Worm (Caenorhabditis elegans) whole organism, L3 larva: ENCODE results near the gene R04D3.4.

Source experiments
- R02D3.7 ChIP-seq: fragments of 150-350 bp; optimal IDR thresholded peaks from 2 replicates; lab custom pipeline; 2014; ENCODE audit warnings: missing biosample characterization, missing genetic modification characterization
- ZK546.5 ChIP-seq: sonication (generic microtip); optimal IDR thresholded peaks from 2 replicates; lab custom pipeline; 2017; ENCODE audit warnings: missing biosample characterization, missing genetic modification characterization
- aly-2 ChIP-seq: fragments of 150-350 bp; optimal IDR thresholded peaks from 2 replicates; lab custom pipeline; 2014; ENCODE audit warnings: missing biosample characterization, missing genetic modification characterization
- ceh-16 ChIP-seq: sonication (generic microtip); optimal IDR thresholded peaks from 2 replicates; lab custom pipeline; 2017; ENCODE audit warnings: missing biosample characterization, missing genetic modification characterization
- ceh-82 ChIP-seq: fragments of 150-350 bp; optimal IDR thresholded peaks from 2 replicates; lab custom pipeline; 2014; ENCODE audit warnings: missing biosample characterization, missing genetic modification characterization
- ceh-9 ChIP-seq: sonication (generic microtip); optimal IDR thresholded peaks from 2 replicates; lab custom pipeline; 2018; ENCODE audit warnings: missing biosample characterization, missing genetic modification characterization
- daf-12 ChIP-seq: fragments of 150-350 bp; optimal IDR thresholded peaks from 2 replicates; lab custom pipeline; 2014; ENCODE audit warnings: missing biosample characterization, missing genetic modification reagents, missing genetic modification characterization
- egl-5 ChIP-seq: fragments of 150-350 bp; optimal IDR thresholded peaks from 2 replicates; lab custom pipeline; 2017; ENCODE audit warnings: missing biosample characterization, missing genetic modification reagents, missing genetic modification characterization, inconsistent platforms
- elt-1 ChIP-seq: fragments of 150-350 bp; optimal IDR thresholded peaks from 2 replicates; lab custom pipeline; 2014; ENCODE audit warnings: missing biosample characterization, missing genetic modification characterization
- elt-2 ChIP-seq: sonication (generic microtip); optimal IDR thresholded peaks from 2 replicates; lab custom pipeline; 2016; ENCODE audit warnings: missing genetic modification reagents, mild to moderate bottlenecking, missing genetic modification characterization, missing compliant biosample characterization
- eor-1 ChIP-seq, 2 experiments: fragments of 150-350 bp; optimal IDR thresholded peaks; 2 replicates each; lab custom pipeline; 2014 to 2018; ENCODE audit warnings: missing biosample characterization in 2 of 2, missing genetic modification characterization in 2 of 2
- fkh-10 ChIP-seq: sonication (generic microtip); optimal IDR thresholded peaks from 2 replicates; lab custom pipeline; 2017; ENCODE audit warnings: missing biosample characterization, missing genetic modification reagents, missing genetic modification characterization
- fkh-2 ChIP-seq: fragments of 150-350 bp; optimal IDR thresholded peaks from 2 replicates; lab custom pipeline; 2014; ENCODE audit warnings: missing biosample characterization, missing genetic modification reagents, missing genetic modification characterization
- fos-1 ChIP-seq: fragments of 150-350 bp; optimal IDR thresholded peaks from 2 replicates; lab custom pipeline; 2014; ENCODE audit warnings: missing biosample characterization, missing genetic modification characterization
- jun-1 ChIP-seq: fragments of 150-350 bp; optimal IDR thresholded peaks from 2 replicates; lab custom pipeline; 2014; ENCODE audit warnings: missing biosample characterization, missing genetic modification reagents, missing genetic modification characterization
- lin-15B ChIP-seq: fragments of 150-350 bp; optimal IDR thresholded peaks from 2 replicates; lab custom pipeline; 2014; ENCODE audit warnings: missing biosample characterization, missing genetic modification characterization
- lsy-12 ChIP-seq: sonication (generic microtip); optimal IDR thresholded peaks from 2 replicates; lab custom pipeline; 2016; ENCODE audit warnings: mild to moderate bottlenecking, missing genetic modification characterization, missing compliant biosample characterization
- nfya-1 ChIP-seq: sonication (generic microtip); optimal IDR thresholded peaks from 2 replicates; lab custom pipeline; 2017; ENCODE audit warnings: missing genetic modification characterization, mild to moderate bottlenecking, missing compliant biosample characterization, antibody characterized with exemption, moderate library complexity; ENCODE audit not compliant: insufficient read depth
- nhr-11 ChIP-seq: fragments of 150-350 bp; optimal IDR thresholded peaks from 2 replicates; lab custom pipeline; 2014; ENCODE audit warnings: missing biosample characterization, missing genetic modification characterization
- nhr-12 ChIP-seq: fragments of 150-350 bp; optimal IDR thresholded peaks from 2 replicates; lab custom pipeline; 2014; ENCODE audit warnings: missing biosample characterization, missing genetic modification characterization
- nhr-23 ChIP-seq: fragments of 150-350 bp; optimal IDR thresholded peaks from 2 replicates; lab custom pipeline; 2014; ENCODE audit warnings: missing biosample characterization, missing genetic modification reagents, missing genetic modification characterization
- nhr-25 ChIP-seq: sonication (generic microtip); optimal IDR thresholded peaks from 2 replicates; lab custom pipeline; 2017; ENCODE audit warnings: missing biosample characterization, missing genetic modification characterization
- nhr-28 ChIP-seq: fragments of 150-350 bp; optimal IDR thresholded peaks from 2 replicates; lab custom pipeline; 2014; ENCODE audit warnings: missing biosample characterization, missing genetic modification characterization
- nhr-43 ChIP-seq: sonication (generic microtip); optimal IDR thresholded peaks from 2 replicates; lab custom pipeline; 2016; ENCODE audit warnings: mild to moderate bottlenecking, missing genetic modification characterization, missing compliant biosample characterization; ENCODE audit not compliant: poor library complexity, severe bottlenecking
- nhr-67 ChIP-seq: fragments of 150-350 bp; optimal IDR thresholded peaks from 2 replicates; lab custom pipeline; 2014; ENCODE audit warnings: missing biosample characterization, missing genetic modification characterization
- nhr-76 ChIP-seq: fragments of 150-350 bp; sonication (generic microtip); optimal IDR thresholded peaks from 5 replicates; lab custom pipeline; 2014; ENCODE audit warnings: missing biosample characterization, missing genetic modification characterization
- pha-4 ChIP-seq: fragments of 150-350 bp; optimal IDR thresholded peaks from 2 replicates; lab custom pipeline; 2014; ENCODE audit warnings: missing biosample characterization, missing genetic modification reagents, missing genetic modification characterization
- sea-2 ChIP-seq: fragments of 150-350 bp; sonication (generic microtip); optimal IDR thresholded peaks from 4 replicates; lab custom pipeline; 2014; ENCODE audit warnings: missing biosample characterization, missing genetic modification reagents, missing genetic modification characterization
- skn-1 ChIP-seq: fragments of 150-350 bp; optimal IDR thresholded peaks from 2 replicates; lab custom pipeline; 2014; ENCODE audit warnings: missing biosample characterization, missing genetic modification characterization
- snpc-4 ChIP-seq: fragments of 150-350 bp; optimal IDR thresholded peaks from 2 replicates; lab custom pipeline; 2014; ENCODE audit warnings: missing biosample characterization, missing genetic modification characterization
- zag-1 ChIP-seq: fragments of 150-350 bp; optimal IDR thresholded peaks from 2 replicates; lab custom pipeline; 2014; ENCODE audit warnings: missing biosample characterization, missing genetic modification characterization
- ztf-11 ChIP-seq: fragments of 150-350 bp; optimal IDR thresholded peaks from 2 replicates; lab custom pipeline; 2014; ENCODE audit warnings: missing biosample characterization, missing genetic modification characterization
- ztf-4 ChIP-seq: fragments of 150-350 bp; optimal IDR thresholded peaks from 2 replicates; lab custom pipeline; 2014; ENCODE audit warnings: missing biosample characterization, missing genetic modification characterization

Gene R04D3.4

DNA sequence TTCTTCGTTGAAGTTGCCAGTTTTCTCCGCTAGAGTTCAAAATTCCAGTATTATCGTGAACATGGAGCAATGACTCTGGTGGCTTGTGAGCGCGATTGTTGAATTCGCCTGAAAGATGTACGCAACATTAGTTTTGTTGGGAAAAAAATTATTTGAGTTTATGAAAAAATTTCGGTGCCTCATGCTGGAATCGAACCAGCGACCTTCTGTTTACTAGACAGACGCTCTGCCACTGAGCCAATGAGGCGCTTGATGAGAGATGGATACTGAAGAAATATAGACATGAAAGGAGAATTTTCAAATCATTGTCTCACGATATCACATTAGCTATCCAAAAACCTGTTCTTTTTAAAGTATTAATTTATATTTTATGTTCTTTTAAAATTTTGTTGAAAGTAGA lies 5.2 kb downstream of the R04D3.4 start:
- no peak for TF ChIP-seq ztf-11 (tag; lab: Kevin White, UChicago)
- TF ChIP-seq pha-4 (tag; lab: Kevin White, UChicago) = no peak
- TF ChIP-seq nhr-67 (tag; lab: Kevin White, UChicago) = no peak
- no peak for TF ChIP-seq ceh-16 (tag; lab: Kevin White, UChicago)
- TF ChIP-seq elt-2 (tag; lab: Kevin White, UChicago) = peak; percentile 16
- peak; percentile 62 for TF ChIP-seq nhr-43 (tag; lab: Kevin White, UChicago)
- TF ChIP-seq snpc-4 (tag; lab: Kevin White, UChicago) = no peak
- no peak for TF ChIP-seq lin-15B (tag; lab: Kevin White, UChicago)
- TF ChIP-seq nhr-12 (tag; lab: Kevin White, UChicago) = no peak

DNA sequence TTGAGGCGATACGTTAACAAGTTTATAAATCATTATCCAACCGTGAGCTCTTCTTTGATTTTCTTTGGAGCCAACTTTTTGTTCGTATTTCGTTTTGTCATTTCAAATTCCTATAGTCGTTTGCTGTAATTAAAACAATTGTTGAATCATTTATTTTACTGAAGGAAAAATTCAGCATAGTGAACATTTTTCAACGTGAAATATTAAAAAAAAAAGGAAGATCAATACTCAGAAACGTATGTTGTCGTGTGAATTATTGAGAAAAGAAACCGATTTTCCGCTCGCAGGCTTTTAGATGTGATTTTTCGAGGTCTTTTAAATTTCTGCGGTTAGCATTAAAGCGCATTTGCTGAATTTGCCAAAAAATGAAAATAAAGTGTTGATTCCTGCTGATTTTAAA lies 9.7 kb downstream of the R04D3.4 start, which contains the start of gene phf-33:
TSS of gene phf-33 (minus strand) at position 101 of the 400 bp plus-strand sequence.
- no peak for TF ChIP-seq nhr-23 (tag; lab: Kevin White, UChicago)
- TF ChIP-seq fkh-2 (tag; lab: Kevin White, UChicago) = no peak
- no peak for TF ChIP-seq eor-1 (tag; optimal IDR thresholded peaks at IDR 0.05; lab: Kevin White, UChicago)
- no peak for TF ChIP-seq sea-2 (GFP tag; lab: Kevin White, UChicago)
- TF ChIP-seq R02D3.7 (tag; lab: Kevin White, UChicago) = no peak
- TF ChIP-seq ZK546.5 (tag; lab: Kevin White, UChicago) = no peak
- TF ChIP-seq lsy-12 (tag; lab: Kevin White, UChicago) = no peak
- TF ChIP-seq snpc-4 (tag; lab: Kevin White, UChicago) = no peak
- TF ChIP-seq ceh-9 (tag; lab: Kevin White, UChicago) = no peak
- no peak for TF ChIP-seq nfya-1 (tag; lab: Kevin White, UChicago)
- no peak for TF ChIP-seq fos-1 (tag; lab: Kevin White, UChicago)
- no peak for TF ChIP-seq egl-5 (tag; lab: Kevin White, UChicago)
- no peak for TF ChIP-seq ceh-16 (tag; lab: Kevin White, UChicago)
- no peak for TF ChIP-seq fkh-10 (GFP tag; lab: Kevin White, UChicago)
- no peak for TF ChIP-seq zag-1 (tag; lab: Kevin White, UChicago)

DNA sequence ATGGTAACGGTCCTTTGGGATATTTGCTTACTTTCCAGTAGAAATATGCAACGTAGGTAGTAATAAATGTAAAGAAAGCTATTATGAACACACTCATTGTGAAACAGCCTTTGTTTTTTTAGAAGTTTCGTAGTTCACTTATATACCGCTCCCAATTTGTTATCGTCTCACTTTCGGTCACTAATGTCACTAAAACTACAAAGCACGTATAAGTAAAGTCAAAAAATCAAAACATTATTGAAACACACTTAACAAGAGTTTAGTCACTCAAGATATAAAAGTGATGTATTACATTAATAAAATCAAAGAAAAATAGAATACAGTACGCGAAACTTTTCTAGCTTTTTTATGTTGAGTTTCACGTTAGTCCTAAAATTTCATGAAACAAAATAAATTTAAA lies 14.5 kb downstream of the R04D3.4 start, which contains the start of gene cyp-14A3:
TSS of gene cyp-14A3 (minus strand) at position 101 of the 400 bp plus-strand sequence.
- TF ChIP-seq elt-1 (tag; lab: Kevin White, UChicago) = no peak
- TF ChIP-seq eor-1 (tag; optimal IDR thresholded peaks at IDR 0.05; lab: Kevin White, UChicago) = no peak
- no peak for TF ChIP-seq ceh-82 (tag; lab: Kevin White, UChicago)
- TF ChIP-seq R02D3.7 (tag; lab: Kevin White, UChicago) = no peak
- no peak for TF ChIP-seq jun-1 (tag; lab: Kevin White, UChicago)
- no peak for TF ChIP-seq skn-1
- TF ChIP-seq aly-2 (tag; lab: Kevin White, UChicago) = no peak
- TF ChIP-seq fkh-10 (GFP tag; lab: Kevin White, UChicago) = no peak
- TF ChIP-seq daf-12 (tag; lab: Kevin White, UChicago) = no peak
- no peak for TF ChIP-seq nhr-25 (tag; lab: Kevin White, UChicago)
- no peak for TF ChIP-seq ceh-16 (tag; lab: Kevin White, UChicago)
- TF ChIP-seq nhr-11 = no peak
- TF ChIP-seq nhr-76 (tag; lab: Kevin White, UChicago) = no peak
- TF ChIP-seq zag-1 (tag; lab: Kevin White, UChicago) = no peak
- no peak for TF ChIP-seq nfya-1 (tag; lab: Kevin White, UChicago)
- TF ChIP-seq egl-5 (tag; lab: Kevin White, UChicago) = no peak
- no peak for TF ChIP-seq nhr-28 (tag; lab: Kevin White, UChicago)

DNA sequence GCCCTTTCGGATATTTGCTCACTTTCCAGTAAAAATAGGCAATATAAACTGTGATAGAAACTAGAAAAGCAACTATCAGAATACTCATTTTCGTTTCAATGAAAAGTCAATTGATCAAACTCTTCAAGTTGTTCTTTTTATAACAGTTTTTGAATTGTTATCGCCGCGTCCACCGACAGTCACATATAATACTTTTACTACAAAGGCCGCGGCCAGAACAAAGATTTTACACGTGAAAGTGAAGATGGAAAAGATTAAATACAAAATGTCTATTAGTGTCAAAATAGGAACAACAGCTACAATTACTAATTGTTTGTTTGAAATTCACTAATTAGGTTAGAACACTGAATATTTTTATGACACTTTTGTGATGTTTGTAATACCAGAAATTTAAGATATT lies 19.0 kb downstream of the R04D3.4 start, which contains the start of gene cyp-14A2:
TSS of gene cyp-14A2 (minus strand) at position 101 of the 400 bp plus-strand sequence.
- no peak for TF ChIP-seq ztf-4

DNA sequence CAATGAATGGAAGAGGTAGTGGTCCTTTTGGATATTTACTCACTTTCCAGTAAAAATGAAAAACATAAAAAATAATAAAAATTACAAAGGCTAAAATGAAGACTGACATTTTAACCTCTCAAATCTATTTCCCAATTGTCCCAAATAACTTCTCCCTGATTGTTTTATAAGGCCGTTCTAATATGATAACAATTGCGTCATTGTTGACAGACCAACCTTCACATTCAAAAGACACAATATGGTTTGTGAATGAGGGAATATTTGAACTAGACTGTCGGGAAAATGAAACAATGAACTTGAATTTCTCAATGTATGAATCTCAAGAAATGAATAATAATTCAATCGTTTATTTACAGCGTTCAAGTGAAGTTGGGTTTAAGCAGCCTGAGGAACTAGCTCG lies 21.4 kb downstream of the R04D3.4 start, which contains the start of gene cyp-14A1:
TSS of gene cyp-14A1 (minus strand) at position 126 of the 400 bp plus-strand sequence.
- TF ChIP-seq lin-15B (tag; lab: Kevin White, UChicago) (no peak), nhr-23 (tag; lab: Kevin White, UChicago) (peak; percentile 26)
- TF ChIP-seq, all 47 proteins: peak for 1
